Fruit fly (Drosophila melanogaster): ENCODE measurements around the gene CG14563.

The CG14563 gene

DNA sequence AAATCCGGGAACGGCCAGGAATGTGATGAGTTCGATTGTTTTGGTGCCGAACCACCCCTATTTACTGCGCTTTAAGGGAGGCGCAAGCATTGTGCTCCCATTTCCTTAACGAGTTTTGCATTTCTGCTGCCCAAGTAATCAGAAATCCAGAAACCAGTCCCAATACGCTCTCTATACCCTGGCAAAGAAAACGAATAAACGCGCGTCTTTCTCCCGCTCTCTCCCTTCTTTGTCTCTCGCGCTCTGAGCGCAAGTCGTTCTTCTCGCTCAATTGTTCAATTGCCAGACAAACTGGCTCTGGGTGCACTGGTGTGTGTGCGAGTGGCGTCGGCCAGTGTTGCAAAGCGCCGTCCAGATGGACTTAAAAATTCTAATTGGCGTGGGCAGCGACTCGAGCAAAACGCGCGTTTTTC lies 38.2 kb upstream of the CG14563 start (continued):
- TF ChIP-seq Hr3 (GFP tag; optimal IDR thresholded peaks at IDR 0.05) (peak; percentile 96), CG4854 (GFP tag; optimal IDR thresholded peaks at IDR 0.05) (peak; percentile 92), esg (GFP tag; conservative IDR thresholded peaks at IDR 0.05) (peak; percentile 98), Meics (GFP tag; optimal IDR thresholded peaks at IDR 0.05) (peak; percentile 94), en (GFP tag; optimal IDR thresholded peaks at IDR 0.05) (peak; percentile 94), yki (optimal IDR thresholded peaks at IDR 0.05) (peak; percentile 90), CG15514 (GFP tag; optimal IDR thresholded peaks at IDR 0.05) (peak; percentile 87), Med (GFP tag) (peak; percentile 100), CG4730 (GFP tag; IDR thresholded peaks at IDR 0.05) (peak; percentile 98), B-H2 (GFP tag; optimal IDR thresholded peaks at IDR 0.05) (peak; percentile 31), Drgx (GFP tag; IDR thresholded peaks at IDR 0.05) (peak; percentile 99), CG8944 (GFP tag; optimal IDR thresholded peaks at IDR 0.05) (peak; percentile 99), CG17328 (GFP tag; IDR thresholded peaks at IDR 0.05) (peak; percentile 99), CG10431 (GFP tag; optimal IDR thresholded peaks at IDR 0.05) (peak; percentile 50), CG34422 (GFP tag; IDR thresholded peaks at IDR 0.05) (peak; percentile 99), phol (tag; optimal IDR thresholded peaks at IDR 0.05) (peak; percentile 95), Doc2 (GFP tag; IDR thresholded peaks at IDR 0.05) (peak; percentile 90), trh (GFP tag; optimal IDR thresholded peaks at IDR 0.05) (peak; percentile 93), dan (GFP tag; IDR thresholded peaks at IDR 0.05) (peak; percentile 98), CG6683 (GFP tag; optimal IDR thresholded peaks at IDR 0.05) (peak; percentile 81), Chrac-16 (GFP tag; optimal IDR thresholded peaks at IDR 0.05) (peak; percentile 98), lbe (GFP tag; optimal IDR thresholded peaks at IDR 0.05) (peak; percentile 97), pan (optimal IDR thresholded peaks at IDR 0.05) (peak in 1 of 2 experiments; percentile 85), pan (GFP tag; optimal IDR thresholded peaks at IDR 0.05 in 1 of 2, IDR thresholded peaks at IDR 0.05 in 1 of 2) (peak; percentile 74 to 98), HmgZ (tag; optimal IDR thresholded peaks at IDR 0.05) (peak; percentile 95), Oaz (GFP tag; IDR thresholded peaks at IDR 0.05) (peak; percentile 94), mld (GFP tag; IDR thresholded peaks at IDR 0.05; ENCODE audit: partially characterized antibody) (no peak), CrebB (tag; optimal IDR thresholded peaks at IDR 0.05) (peak; percentile 94), btn (GFP tag; optimal IDR thresholded peaks at IDR 0.05) (peak; percentile 95), org-1 (GFP tag; optimal IDR thresholded peaks at IDR 0.05) (peak; percentile 96), Dek (tag; optimal IDR thresholded peaks at IDR 0.05) (peak; percentile 93), CG8765 (GFP tag; IDR thresholded peaks at IDR 0.05) (peak; percentile 98), CG3163 (GFP tag; optimal IDR thresholded peaks at IDR 0.05) (peak; percentile 92), CG8281 (tag; optimal IDR thresholded peaks at IDR 0.05) (peak; percentile 78), TFAM (GFP tag; optimal IDR thresholded peaks at IDR 0.05) (peak; percentile 90), CG6272 (GFP tag; IDR thresholded peaks at IDR 0.05) (peak; percentile 97), crp (GFP tag; optimal IDR thresholded peaks at IDR 0.05) (peak in 1 of 2 experiments; percentile 70), CG7786 (GFP tag; optimal IDR thresholded peaks at IDR 0.05) (peak; percentile 99), sens (GFP tag) (peak; percentile 100), CG10959 (GFP tag; IDR thresholded peaks at IDR 0.05) (peak; percentile 98), CG3838 (GFP tag; optimal IDR thresholded peaks at IDR 0.05) (peak; percentile 93), dysf (GFP tag; IDR thresholded peaks at IDR 0.05) (peak; percentile 98), z (GFP tag; IDR thresholded peaks at IDR 0.05) (peak; percentile 97), CG14667 (GFP tag; IDR thresholded peaks at IDR 0.05) (peak; percentile 98), lmd (GFP tag; IDR thresholded peaks at IDR 0.05) (peak; percentile 99), CG4424 (GFP tag; optimal IDR thresholded peaks at IDR 0.05) (peak; percentile 97), sr (GFP tag; IDR thresholded peaks at IDR 0.05) (peak; percentile 93), CG10654 (GFP tag; optimal IDR thresholded peaks at IDR 0.05) (peak; percentile 97), h (optimal IDR thresholded peaks at IDR 0.05) (no peak), CG8089 (GFP tag; optimal IDR thresholded peaks at IDR 0.05) (peak; percentile 98), Dll (GFP tag; IDR thresholded peaks at IDR 0.05; ENCODE audit: partially characterized antibody) (peak; percentile 55; the same call in 1 of the 4 replicates), insv (GFP tag; optimal IDR thresholded peaks at IDR 0.05) (peak; percentile 57 to 95), Dip2 (GFP tag; IDR thresholded peaks at IDR 0.05) (peak; percentile 57; the same call in 1 of the 2 replicates)

All from whole organism, embryonic.